Fruit fly (Drosophila melanogaster): ENCODE results near the gene pins.
A peak's percentile ranks its signal among the peaks of the same experiment; 100 is the strongest.

The pins gene

DNA sequence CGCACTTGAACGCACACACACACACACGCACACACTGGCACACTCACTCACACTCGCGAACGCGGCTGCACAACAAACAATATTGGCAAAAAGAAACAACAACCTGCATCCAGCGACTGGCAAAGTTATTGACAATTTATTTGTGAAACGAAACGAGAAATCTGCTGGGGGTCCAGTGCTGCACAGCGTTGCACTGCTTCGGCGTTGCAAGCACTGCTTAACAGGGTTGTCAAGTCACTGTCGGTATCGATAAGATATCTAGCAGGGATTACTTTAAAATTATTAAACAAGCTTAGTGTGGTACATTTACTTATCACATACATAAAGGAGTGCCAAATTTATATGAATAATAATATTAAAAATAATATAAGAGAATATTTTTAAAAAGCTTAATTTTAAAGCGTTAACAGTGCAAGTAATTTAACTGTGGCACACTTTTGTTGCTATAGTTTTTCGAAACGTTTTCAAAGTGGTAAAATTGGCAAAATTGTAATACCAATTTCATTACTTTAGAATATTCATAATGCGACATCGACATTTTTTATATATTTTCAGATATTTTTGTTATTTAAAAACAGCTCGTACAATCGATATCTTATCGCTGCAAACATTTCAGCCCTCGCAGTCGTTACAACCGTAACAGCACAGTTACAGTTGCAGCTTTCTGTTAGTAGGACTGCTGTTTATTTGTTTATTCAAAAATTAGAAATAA is 24.7 kb downstream of the pins start, which contains the start of the genes dsd and Tusp:
TSS of gene dsd (minus strand) at position 179 of the 712 bp plus-strand sequence.
TSS of gene Tusp (plus strand) at position 662 of the 712 bp plus-strand sequence.
- peak; percentile 63 for TF ChIP-seq noc (tag; optimal IDR thresholded peaks at IDR 0.05)

dm6 chr3R:27608000-27608399 is 25.4 kb downstream of the pins start:
- no peak for TF ChIP-seq noc (tag; optimal IDR thresholded peaks at IDR 0.05)

- TF ChIP-seq noc (tag; optimal IDR thresholded peaks at IDR 0.05): no peak
These were observed 25.9 kb downstream of the pins start for dm6 chr3R:27608536-27608935.

DNA sequence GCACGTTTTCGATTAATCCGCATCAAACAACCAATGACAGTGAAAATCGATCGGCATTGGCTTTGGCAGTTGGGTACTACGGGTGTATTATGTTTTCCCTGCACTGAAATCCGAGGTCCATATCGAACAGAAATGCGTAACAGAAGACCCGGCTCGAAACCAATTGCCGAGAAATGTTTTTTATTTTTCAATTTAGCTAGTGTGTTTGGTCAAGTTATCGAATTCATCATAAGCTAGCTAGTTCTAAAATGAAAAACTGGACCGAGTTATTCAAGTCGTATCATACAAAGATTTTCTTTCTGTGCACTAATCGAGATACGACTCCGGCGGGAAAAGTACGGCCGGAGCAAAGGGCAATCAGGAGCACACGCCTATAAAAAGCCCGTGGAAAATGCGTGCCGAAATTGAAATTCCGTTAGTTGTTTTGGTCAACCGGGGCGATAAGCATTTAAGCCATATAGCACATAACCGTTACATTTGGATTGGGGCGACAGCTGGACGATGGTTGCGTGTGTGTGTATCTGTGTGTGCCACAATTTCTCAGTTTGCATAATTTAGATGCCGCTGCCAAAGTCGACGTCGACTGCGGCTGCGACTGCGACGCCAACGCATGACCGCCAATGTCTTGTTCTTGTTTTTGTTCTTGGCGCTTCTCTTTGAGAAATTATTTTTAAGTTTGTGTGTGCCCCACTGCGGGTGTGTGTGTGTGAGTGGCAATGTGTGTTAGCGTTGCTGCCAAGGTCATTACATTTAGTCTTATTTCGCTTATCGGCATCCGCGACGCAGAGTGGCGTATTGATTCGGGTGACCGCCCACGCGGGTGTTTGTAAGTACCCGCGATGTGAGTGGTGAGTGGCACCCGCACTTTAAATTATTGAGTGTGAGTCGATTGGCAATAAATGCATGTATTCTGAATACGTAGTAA is 26.7 kb downstream of the pins start:
- TF ChIP-seq noc (tag; optimal IDR thresholded peaks at IDR 0.05): no peak

DNA sequence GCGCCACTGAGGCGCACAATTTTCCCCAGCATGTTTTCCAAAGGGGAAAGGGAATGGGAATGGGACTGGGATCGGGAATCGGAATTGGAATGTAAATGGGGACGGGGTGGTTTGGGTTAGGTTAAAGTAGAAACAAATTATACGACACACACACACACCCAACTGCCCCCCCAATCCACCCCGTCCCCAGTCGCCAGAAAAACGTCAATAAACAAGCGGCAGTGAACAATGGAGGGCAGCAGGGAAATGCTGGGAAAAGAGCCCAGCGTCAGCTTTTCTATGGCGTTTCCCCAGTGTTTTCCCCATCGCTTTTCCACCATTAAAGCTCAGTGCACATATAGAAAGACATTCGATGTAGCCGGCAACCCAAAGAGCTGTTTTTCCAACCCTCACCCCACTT is 28.0 kb downstream of the pins start:
- no peak for TF ChIP-seq noc (tag; optimal IDR thresholded peaks at IDR 0.05)

dm6 chr3R:27613814-27614213 is 31.2 kb downstream of the pins start:
- TF ChIP-seq noc (tag; optimal IDR thresholded peaks at IDR 0.05): no peak

dm6 chr3R:27616493-27616892 is 33.9 kb downstream of the pins start:
- no peak for TF ChIP-seq noc (tag; optimal IDR thresholded peaks at IDR 0.05)

- TF ChIP-seq noc (tag; optimal IDR thresholded peaks at IDR 0.05): no peak
These were observed 39.2 kb downstream of the pins start for dm6 chr3R:27621861-27622260.

- no peak for TF ChIP-seq noc (tag; optimal IDR thresholded peaks at IDR 0.05)
These were observed 40.4 kb downstream of the pins start for dm6 chr3R:27622993-27623392.

DNA sequence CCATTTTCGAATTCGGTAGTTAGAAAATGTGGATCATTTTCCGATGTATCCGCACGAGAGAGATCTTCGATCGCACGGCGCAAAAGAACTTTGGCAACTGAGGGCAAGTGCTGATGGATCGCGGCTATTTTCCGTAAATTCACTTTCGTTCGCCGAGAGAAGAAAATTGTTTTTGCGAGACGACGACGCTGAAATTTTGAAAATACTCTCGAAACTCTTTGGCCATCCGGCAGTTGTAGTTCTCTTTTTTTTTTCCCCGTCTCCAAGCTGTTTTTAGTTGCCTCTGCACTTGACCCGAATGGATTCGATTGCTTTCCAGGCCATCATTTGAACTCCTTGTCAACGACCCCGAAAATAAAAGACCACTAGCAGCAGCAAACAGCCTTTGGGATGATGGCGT is 43.3 kb downstream of the pins start, which contains the start of gene CG5612:
TSS of gene CG5612 (minus strand) at position 101 of the 400 bp plus-strand sequence.
- no peak for TF ChIP-seq noc (tag; optimal IDR thresholded peaks at IDR 0.05)
